Fruit fly (Drosophila melanogaster) whole organism, embryonic: Measurements from ENCODE around the gene Pex3.
A peak's percentile ranks its signal among the peaks of the same experiment; 100 is the strongest.

Experiments used
- Awh ChIP-seq: fragments of 200-800 bp; sonication (Bioruptor generic); IDR thresholded peaks from 2 replicates; pipeline ENCODE4, ENCODE4 v1.3.6; 2022; ENCODE audit warnings: missing biosample characterization, missing genetic modification characterization
- BEAF-32 ChIP-seq: fragments of 200-800 bp; sonication (Bioruptor generic); optimal IDR thresholded peaks from 3 replicates; lab custom pipeline; 2017; ENCODE audit warnings: missing biosample characterization, missing genetic modification characterization, mild to moderate bottlenecking, moderate library complexity, missing genetic modification reagents
- CG10267 ChIP-seq: fragments of 200-800 bp; sonication (Bioruptor generic); optimal IDR thresholded peaks from 2 replicates; lab custom pipeline; 2018; ENCODE audit warnings: missing biosample characterization, mild to moderate bottlenecking, missing genetic modification characterization, moderate library complexity
- CG10979 ChIP-seq: fragments of 200-800 bp; sonication (Bioruptor generic); optimal IDR thresholded peaks from 2 replicates; lab custom pipeline; 2018; ENCODE audit warnings: missing biosample characterization, mild to moderate bottlenecking, missing genetic modification characterization, moderate library complexity
- CG12659 ChIP-seq: fragments of 200-800 bp; sonication (Bioruptor generic); optimal IDR thresholded peaks from 3 replicates; lab custom pipeline; 2017; ENCODE audit warnings: mild to moderate bottlenecking, missing biosample characterization, missing genetic modification reagents, missing genetic modification characterization
- CG13424 ChIP-seq: fragments of 200-800 bp; sonication (Bioruptor generic); optimal IDR thresholded peaks from 2 replicates; lab custom pipeline; 2019; ENCODE audit warnings: missing biosample characterization, mild to moderate bottlenecking, missing genetic modification characterization, moderate library complexity
- CG14710 ChIP-seq: fragments of 200-800 bp; sonication (Bioruptor generic); optimal IDR thresholded peaks from 3 replicates; lab custom pipeline; 2019; ENCODE audit warnings: missing biosample characterization, mild to moderate bottlenecking, missing genetic modification characterization, moderate library complexity
- CG1602 ChIP-seq: fragments of 200-800 bp; sonication (Bioruptor generic); optimal IDR thresholded peaks from 3 replicates; lab custom pipeline; 2016; ENCODE audit warnings: missing biosample characterization, missing genetic modification characterization
- CG17361 ChIP-seq: fragments of 200-800 bp; sonication (Bioruptor generic); IDR thresholded peaks from 3 replicates; pipeline ENCODE4 v1.3.6; 2022; ENCODE audit warnings: missing biosample characterization, missing genetic modification characterization
- CG2202 ChIP-seq: fragments of 200-800 bp; sonication (Bioruptor generic); optimal IDR thresholded peaks from 2 replicates; lab custom pipeline; 2018; ENCODE audit warnings: missing biosample characterization, mild to moderate bottlenecking, missing genetic modification characterization
- CG2678 ChIP-seq: fragments of 200-800 bp; sonication (Bioruptor generic); optimal IDR thresholded peaks from 3 replicates; lab custom pipeline; 2019; ENCODE audit warnings: missing biosample characterization, mild to moderate bottlenecking, missing genetic modification characterization, moderate library complexity
- CG2712 ChIP-seq: fragments of 200-800 bp; optimal IDR thresholded peaks from 3 replicates; lab custom pipeline; 2019; ENCODE audit warnings: missing biosample characterization, mild to moderate bottlenecking, missing genetic modification characterization, moderate library complexity
- CG3065 ChIP-seq: fragments of 200-800 bp; sonication (Bioruptor generic); optimal IDR thresholded peaks from 2 replicates; lab custom pipeline; 2016; ENCODE audit warnings: missing biosample characterization, missing genetic modification characterization
- CG31441 ChIP-seq: fragments of 200-800 bp; sonication (Bioruptor generic); IDR thresholded peaks from 2 replicates; pipeline ENCODE4 v1.3.6; 2022; ENCODE audit warnings: missing biosample characterization, missing genetic modification characterization
- CG33557 ChIP-seq: fragments of 200-800 bp; sonication (Bioruptor generic); optimal IDR thresholded peaks from 2 replicates; lab custom pipeline; 2019; ENCODE audit warnings: missing biosample characterization, mild to moderate bottlenecking, missing genetic modification characterization, moderate library complexity
- CG4360 ChIP-seq: fragments of 200-800 bp; sonication (Bioruptor generic); IDR thresholded peaks from 2 replicates; pipeline ENCODE4 v1.3.6; 2022; ENCODE audit warnings: missing biosample characterization, missing genetic modification characterization
- CG6689 ChIP-seq: fragments of 200-800 bp; sonication (Bioruptor generic); IDR thresholded peaks from 2 replicates; pipeline ENCODE4 v1.3.6; 2022; ENCODE audit warnings: missing biosample characterization, missing genetic modification characterization
- CG7556 ChIP-seq: fragments of 200-800 bp; sonication (Bioruptor generic); optimal IDR thresholded peaks from 2 replicates; lab custom pipeline; 2017; ENCODE audit warnings: missing biosample characterization, mild to moderate bottlenecking, missing genetic modification characterization
- CG8388 ChIP-seq: fragments of 200-800 bp; sonication (Bioruptor generic); optimal IDR thresholded peaks from 2 replicates; lab custom pipeline; 2019; ENCODE audit warnings: missing biosample characterization, mild to moderate bottlenecking, missing genetic modification characterization, moderate library complexity
- CG8924 ChIP-seq: fragments of 200-800 bp; optimal IDR thresholded peaks from 3 replicates; lab custom pipeline; 2019; ENCODE audit warnings: missing biosample characterization, mild to moderate bottlenecking, missing genetic modification characterization, moderate library complexity
- CG9437 ChIP-seq: fragments of 200-800 bp; sonication (Bioruptor generic); optimal IDR thresholded peaks from 2 replicates; lab custom pipeline; 2018; ENCODE audit warnings: missing biosample characterization, mild to moderate bottlenecking, missing genetic modification characterization
- CoRest ChIP-seq: fragments of 200-800 bp; sonication (Bioruptor generic); optimal IDR thresholded peaks from 3 replicates; lab custom pipeline; 2018; ENCODE audit warnings: missing biosample characterization, mild to moderate bottlenecking, missing genetic modification characterization, moderate library complexity
- D19A ChIP-seq: fragments of 200-800 bp; optimal IDR thresholded peaks from 3 replicates; lab custom pipeline; 2019; ENCODE audit warnings: missing biosample characterization, mild to moderate bottlenecking, missing genetic modification characterization, moderate library complexity
- Dref ChIP-seq: fragments of 200-800 bp; sonication (Bioruptor generic); IDR thresholded peaks from 2 replicates; pipeline ENCODE4 v1.3.6; 2022; ENCODE audit warnings: missing biosample characterization, missing genetic modification characterization
- Eip74EF ChIP-seq, 2 experiments: fragments of 200-800 bp in 1 of 2; fragments of >200 bp in 1 of 2; sonication (Bioruptor generic) in 1 of 2; optimal IDR thresholded peaks; 2 replicates each; lab custom pipeline; 2017 to 2019; ENCODE audit warnings: missing biosample characterization in 2 of 2, missing genetic modification characterization in 2 of 2, mild to moderate bottlenecking in 1 of 2, moderate library complexity in 1 of 2
- Hr3 ChIP-seq: fragments of 200-800 bp; sonication (Bioruptor generic); optimal IDR thresholded peaks from 3 replicates; lab custom pipeline; 2016; ENCODE audit warnings: missing biosample characterization, missing genetic modification characterization
- Hr51 ChIP-seq, 2 experiments: fragments of 200-800 bp; sonication (Bioruptor generic); optimal IDR thresholded peaks; 2 replicates in 1 of 2; 3 replicates in 1 of 2; lab custom pipeline; 2016 to 2018; ENCODE audit warnings: missing biosample characterization in 2 of 2, missing genetic modification characterization in 2 of 2, mild to moderate bottlenecking in 1 of 2, moderate library complexity in 1 of 2
- Neu2 ChIP-seq: fragments of 200-800 bp; sonication (Bioruptor generic); optimal IDR thresholded peaks from 3 replicates; lab custom pipeline; 2016; ENCODE audit warnings: missing biosample characterization, missing genetic modification characterization, borderline replicate concordance
- Oli ChIP-seq: fragments of 200-800 bp; sonication (Bioruptor generic); optimal IDR thresholded peaks from 2 replicates; lab custom pipeline; 2018; ENCODE audit warnings: missing biosample characterization, mild to moderate bottlenecking, missing genetic modification characterization, moderate library complexity
- Rx ChIP-seq: fragments of 200-800 bp; sonication (Bioruptor generic); IDR thresholded peaks from 2 replicates; pipeline ENCODE4 v1.3.6; 2022; ENCODE audit warnings: missing biosample characterization, missing genetic modification characterization
- Sox100B ChIP-seq: fragments of 200-800 bp; sonication (Bioruptor generic); optimal IDR thresholded peaks from 3 replicates; lab custom pipeline; 2018; ENCODE audit warnings: missing biosample characterization, mild to moderate bottlenecking, missing genetic modification characterization
- Sox102F ChIP-seq: fragments of 200-800 bp; sonication (Bioruptor generic); optimal IDR thresholded peaks from 2 replicates; lab custom pipeline; 2018; ENCODE audit warnings: missing biosample characterization, mild to moderate bottlenecking, missing genetic modification characterization, moderate library complexity
- Ssrp ChIP-seq: fragments of 200-800 bp; sonication (Bioruptor generic); optimal IDR thresholded peaks from 2 replicates; lab custom pipeline; 2018; ENCODE audit warnings: missing biosample characterization, mild to moderate bottlenecking, missing genetic modification characterization, moderate library complexity
- Xrp1 ChIP-seq: fragments of 200-800 bp; sonication (Bioruptor generic); IDR thresholded peaks from 2 replicates; pipeline ENCODE4 v1.3.6; 2022; ENCODE audit warnings: missing biosample characterization, missing genetic modification characterization
- bsh ChIP-seq, 2 experiments: fragments of 200-800 bp; sonication (Bioruptor generic); optimal IDR thresholded peaks; 2 replicates each; lab custom pipeline; 2017 to 2018; ENCODE audit warnings: mild to moderate bottlenecking in 2 of 2, missing biosample characterization in 2 of 2, missing genetic modification characterization in 2 of 2, moderate library complexity in 1 of 2
- corto ChIP-seq: fragments of 200-800 bp; sonication (Bioruptor generic); optimal IDR thresholded peaks from 2 replicates; lab custom pipeline; 2016; ENCODE audit warnings: missing biosample characterization, mild to moderate bottlenecking, missing genetic modification characterization, moderate library complexity
- croc ChIP-seq: fragments of 200-800 bp; sonication (Bioruptor generic); conservative IDR thresholded peaks from 3 replicates; pipeline ENCODE4 v1.3.6; 2022; ENCODE audit warnings: missing biosample characterization, missing genetic modification characterization
- dmrt11E ChIP-seq: fragments of 200-800 bp; sonication (Bioruptor generic); optimal IDR thresholded peaks from 3 replicates; lab custom pipeline; 2018; ENCODE audit warnings: missing biosample characterization, mild to moderate bottlenecking, missing genetic modification characterization, moderate library complexity
- fd96Cb ChIP-seq: fragments of 200-800 bp; sonication (Bioruptor generic); optimal IDR thresholded peaks from 2 replicates; lab custom pipeline; 2018; ENCODE audit warnings: missing biosample characterization, mild to moderate bottlenecking, missing genetic modification characterization, moderate library complexity
- gem ChIP-seq: fragments of 200-800 bp; sonication (Bioruptor generic); optimal IDR thresholded peaks from 2 replicates; lab custom pipeline; 2019; ENCODE audit warnings: missing biosample characterization, mild to moderate bottlenecking, missing genetic modification characterization, moderate library complexity
- grau ChIP-seq: fragments of 200-800 bp; optimal IDR thresholded peaks from 3 replicates; lab custom pipeline; 2019; ENCODE audit warnings: missing biosample characterization, mild to moderate bottlenecking, missing genetic modification characterization, moderate library complexity
- her ChIP-seq: fragments of 200-800 bp; sonication (Bioruptor generic); optimal IDR thresholded peaks from 2 replicates; lab custom pipeline; 2016; ENCODE audit warnings: missing biosample characterization, missing genetic modification characterization
- nerfin-1 ChIP-seq: fragments of 200-800 bp; sonication (Bioruptor generic); optimal IDR thresholded peaks from 3 replicates; lab custom pipeline; 2019; ENCODE audit warnings: missing biosample characterization, mild to moderate bottlenecking, missing genetic modification characterization, moderate library complexity
- oc ChIP-seq: fragments of 200-800 bp; sonication (Bioruptor generic); optimal IDR thresholded peaks from 2 replicates; lab custom pipeline; 2018; ENCODE audit warnings: missing biosample characterization, mild to moderate bottlenecking, missing genetic modification characterization, moderate library complexity
- sc ChIP-seq, 3 experiments: fragments of >200 bp in 2 of 3; fragments of 200-800 bp in 1 of 3; sonication (Bioruptor generic) in 1 of 3; optimal IDR thresholded peaks; 2 replicates in 2 of 3; 3 replicates in 1 of 3; lab custom pipeline; 2017; ENCODE audit warnings: mild to moderate bottlenecking in 1 of 3, missing biosample characterization in 1 of 3, missing genetic modification characterization in 1 of 3, missing genetic modification reagents in 1 of 3
- sens ChIP-seq: fragments of 200-800 bp; sonication (Bioruptor generic); peaks from one replicate; lab custom pipeline; 2016; ENCODE audit warnings: missing biosample characterization, missing genetic modification characterization
- sima ChIP-seq: fragments of 200-800 bp; sonication (Bioruptor generic); optimal IDR thresholded peaks from 2 replicates; lab custom pipeline; 2016; ENCODE audit warnings: missing biosample characterization, missing genetic modification characterization
- trem ChIP-seq: fragments of 200-800 bp; optimal IDR thresholded peaks from 3 replicates; lab custom pipeline; 2019; ENCODE audit warnings: missing biosample characterization, mild to moderate bottlenecking, missing genetic modification characterization, moderate library complexity

The Pex3 gene

dm6 chr3L:15174823-15175222 lies 30.7 kb downstream of the Pex3 start:
- TF ChIP-seq CG10979 (tag; lab: Kevin White, UChicago) (peak; percentile 83), D19A (tag; lab: Kevin White, UChicago) (peak; percentile 55), CG2712 (tag; lab: Kevin White, UChicago) (peak; percentile 78), CG13424 (peak; percentile 31), bsh (GFP tag; optimal IDR thresholded peaks at IDR 0.05; lab: Kevin White, UChicago) (peak in 1 of 2 experiments; percentile 65), dmrt11E (tag; lab: Kevin White, UChicago) (peak; percentile 77), oc (tag; lab: Kevin White, UChicago) (no peak), CG3065 (GFP tag; lab: Kevin White, UChicago) (no peak), Hr51 (GFP tag; optimal IDR thresholded peaks at IDR 0.05; lab: Kevin White, UChicago) (peak in 1 of 2 experiments; percentile 26), CG10267 (peak; percentile 13), trem (tag; lab: Kevin White, UChicago) (peak; percentile 59), Neu2 (no peak), Ssrp (peak; percentile 49), CG2678 (peak; percentile 57), Oli (tag; lab: Kevin White, UChicago) (peak; percentile 39), BEAF-32 (GFP tag; lab: Kevin White, UChicago) (no peak), CG17361 (GFP tag; lab: Robert Waterston, UW) (peak; percentile 77), Eip74EF (GFP tag; optimal IDR thresholded peaks at IDR 0.05; lab: Kevin White, UChicago) (peak in 1 of 2 experiments; percentile 13), CG14710 (tag; lab: Kevin White, UChicago) (peak; percentile 26), Rx (GFP tag; lab: Robert Waterston, UW) (no peak), CG4360 (no peak), Xrp1 (GFP tag; lab: Robert Waterston, UW) (peak; percentile 21; the same call in 1 of the 2 replicates), CG1602 (peak; percentile 23), CG31441 (GFP tag; lab: Robert Waterston, UW) (peak; percentile 70), croc (0 out of 3 replicates have a peak, but pooled peaks have one; percentile 13), sima (GFP tag; lab: Kevin White, UChicago) (no peak), grau (tag; lab: Kevin White, UChicago) (peak; percentile 56), Dref (GFP tag; lab: Robert Waterston, UW) (no peak), CG2202 (tag; lab: Kevin White, UChicago) (peak; percentile 3), Sox100B (GFP tag; lab: Kevin White, UChicago) (peak; percentile 17), Awh (GFP tag; lab: Robert Waterston, UW) (no peak), sc (optimal IDR thresholded peaks at IDR 0.05; lab: Kevin White, UChicago) (no peak), sc (GFP tag; optimal IDR thresholded peaks at IDR 0.05; lab: Kevin White, UChicago) (peak; percentile 15), CG8924 (tag; lab: Kevin White, UChicago) (peak; percentile 23), her (GFP tag; lab: Kevin White, UChicago) (no peak), nerfin-1 (tag; lab: Kevin White, UChicago) (peak; percentile 21), CG6689 (GFP tag; lab: Robert Waterston, UW) (peak; percentile 47; the same call in 1 of the 2 replicates), gem (tag; lab: Kevin White, UChicago) (peak; percentile 64), fd96Cb (tag; lab: Kevin White, UChicago) (peak; percentile 20), CG8388 (GFP tag; lab: Kevin White, UChicago) (peak; percentile 24), CoRest (peak; percentile 61), corto (GFP tag; lab: Kevin White, UChicago) (no peak), CG7556 (GFP tag; lab: Kevin White, UChicago) (peak; percentile 10), Sox102F (peak; percentile 41), CG12659 (GFP tag; lab: Kevin White, UChicago) (peak; percentile 14), CG33557 (peak; percentile 34), sens (GFP tag; lab: Kevin White, UChicago) (no peak), Hr3 (peak; percentile 14), CG9437 (GFP tag; lab: Kevin White, UChicago) (peak; percentile 42)
